Fruit fly (Drosophila melanogaster) whole organism, embryonic: ENCODE data around the gene RpS12.

Experiments used
- ATbp ChIP-seq: fragments of 200-800 bp; sonication (Bioruptor generic); optimal IDR thresholded peaks from 2 replicates; lab custom pipeline; 2017; ENCODE audit warnings: missing biosample characterization, mild to moderate bottlenecking, missing genetic modification characterization, missing genetic modification reagents
- Adf1 ChIP-seq: fragments of 200-800 bp; sonication (Bioruptor generic); IDR thresholded peaks from 2 replicates; pipeline ENCODE4 v1.3.6; 2022; ENCODE audit warnings: missing biosample characterization, missing genetic modification characterization
- B-H2 ChIP-seq: fragments of 200-800 bp; sonication (Bioruptor generic); optimal IDR thresholded peaks from 2 replicates; lab custom pipeline; 2018; ENCODE audit warnings: missing biosample characterization, mild to moderate bottlenecking, missing genetic modification characterization
- BEAF-32 ChIP-seq: fragments of 200-800 bp; sonication (Bioruptor generic); optimal IDR thresholded peaks from 3 replicates; lab custom pipeline; 2017; ENCODE audit warnings: missing biosample characterization, missing genetic modification characterization, mild to moderate bottlenecking, moderate library complexity, missing genetic modification reagents
- CG10267 ChIP-seq: fragments of 200-800 bp; sonication (Bioruptor generic); optimal IDR thresholded peaks from 2 replicates; lab custom pipeline; 2018; ENCODE audit warnings: missing biosample characterization, mild to moderate bottlenecking, missing genetic modification characterization, moderate library complexity
- CG12659 ChIP-seq: fragments of 200-800 bp; sonication (Bioruptor generic); optimal IDR thresholded peaks from 3 replicates; lab custom pipeline; 2017; ENCODE audit warnings: mild to moderate bottlenecking, missing biosample characterization, missing genetic modification reagents, missing genetic modification characterization
- CG15269 ChIP-seq: fragments of 200-800 bp; sonication (Bioruptor generic); optimal IDR thresholded peaks from 2 replicates; lab custom pipeline; 2018; ENCODE audit warnings: missing biosample characterization, mild to moderate bottlenecking, missing genetic modification characterization, moderate library complexity
- CG1603 ChIP-seq: fragments of 200-800 bp; sonication (Bioruptor generic); optimal IDR thresholded peaks from 2 replicates; lab custom pipeline; 2019; ENCODE audit warnings: missing biosample characterization, mild to moderate bottlenecking, missing genetic modification characterization, moderate library complexity
- CG16813 ChIP-seq: fragments of 200-800 bp; sonication (Bioruptor generic); IDR thresholded peaks from 3 replicates; pipeline ENCODE4 v1.3.6; 2022; ENCODE audit warnings: missing biosample characterization, missing genetic modification characterization; ENCODE audit not compliant: partially characterized antibody
- CG17186 ChIP-seq: fragments of 200-800 bp; sonication (Bioruptor generic); optimal IDR thresholded peaks from 3 replicates; lab custom pipeline; 2017; ENCODE audit warnings: missing biosample characterization, missing genetic modification reagents, missing genetic modification characterization
- CG2199 ChIP-seq: fragments of 200-800 bp; sonication (Bioruptor generic); IDR thresholded peaks from 3 replicates; pipeline ENCODE4 v1.3.6; 2022; ENCODE audit warnings: missing biosample characterization, missing genetic modification characterization
- CG2678 ChIP-seq: fragments of 200-800 bp; sonication (Bioruptor generic); optimal IDR thresholded peaks from 3 replicates; lab custom pipeline; 2019; ENCODE audit warnings: missing biosample characterization, mild to moderate bottlenecking, missing genetic modification characterization, moderate library complexity
- CG31365 ChIP-seq: fragments of 200-800 bp; sonication (Bioruptor generic); optimal IDR thresholded peaks from 2 replicates; lab custom pipeline; 2018; ENCODE audit warnings: missing biosample characterization, mild to moderate bottlenecking, missing genetic modification characterization
- CG32767 ChIP-seq: fragments of 200-800 bp; sonication (Bioruptor generic); IDR thresholded peaks from 2 replicates; pipeline ENCODE4 v1.3.6; 2022; ENCODE audit warnings: missing biosample characterization, missing genetic modification characterization
- CG4617 ChIP-seq: fragments of 200-800 bp; sonication (Bioruptor generic); optimal IDR thresholded peaks from 3 replicates; lab custom pipeline; 2016; ENCODE audit warnings: missing biosample characterization, missing genetic modification characterization, borderline replicate concordance
- CG6683 ChIP-seq: fragments of 200-800 bp; sonication (Bioruptor generic); optimal IDR thresholded peaks from 2 replicates; lab custom pipeline; 2017; ENCODE audit warnings: missing biosample characterization, mild to moderate bottlenecking, missing genetic modification characterization, missing genetic modification reagents
- CG8290 ChIP-seq, 3 experiments: fragments of 200-800 bp; sonication (Bioruptor generic); optimal IDR thresholded peaks; 2 replicates each; lab custom pipeline; 2016 to 2019; ENCODE audit warnings: missing biosample characterization in 3 of 3, missing genetic modification characterization in 3 of 3, mild to moderate bottlenecking in 2 of 3, moderate library complexity in 1 of 3
- CG8924 ChIP-seq: fragments of 200-800 bp; optimal IDR thresholded peaks from 3 replicates; lab custom pipeline; 2019; ENCODE audit warnings: missing biosample characterization, mild to moderate bottlenecking, missing genetic modification characterization, moderate library complexity
- CG9932 ChIP-seq: fragments of 200-800 bp; sonication (Bioruptor generic); IDR thresholded peaks from 2 replicates; pipeline ENCODE4 v1.3.6; 2022; ENCODE audit warnings: missing biosample characterization, missing genetic modification characterization
- D ChIP-seq, 2 experiments: fragments of 200-800 bp in 1 of 2; fragments of >200 bp in 1 of 2; sonication (Bioruptor generic) in 1 of 2; optimal IDR thresholded peaks; 2 replicates in 1 of 2; 3 replicates in 1 of 2; lab custom pipeline; 2017; ENCODE audit warnings: mild to moderate bottlenecking in 1 of 2, missing biosample characterization in 1 of 2, missing genetic modification characterization in 1 of 2, missing genetic modification reagents in 1 of 2
- Dbx ChIP-seq: fragments of 200-800 bp; sonication (Bioruptor generic); IDR thresholded peaks from 3 replicates; pipeline ENCODE4 v1.3.6; 2022; ENCODE audit warnings: missing biosample characterization, missing genetic modification characterization
- Dip3 ChIP-seq: fragments of 200-800 bp; sonication (Bioruptor generic); optimal IDR thresholded peaks from 3 replicates; lab custom pipeline; 2016; ENCODE audit warnings: missing biosample characterization, missing genetic modification characterization
- Dp ChIP-seq: fragments of 200-800 bp; sonication (Bioruptor generic); optimal IDR thresholded peaks from 2 replicates; lab custom pipeline; 2018; ENCODE audit warnings: missing biosample characterization, mild to moderate bottlenecking, missing genetic modification characterization, moderate library complexity
- E2f2 ChIP-seq: fragments of 200-800 bp; sonication (Bioruptor generic); IDR thresholded peaks from 2 replicates; pipeline ENCODE4 v1.3.6; 2022; ENCODE audit warnings: missing biosample characterization, missing genetic modification characterization
- HLH4C ChIP-seq: fragments of 200-800 bp; sonication (Bioruptor generic); IDR thresholded peaks from 3 replicates; pipeline ENCODE4 v1.3.6; 2022; ENCODE audit warnings: missing biosample characterization, missing genetic modification characterization; ENCODE audit not compliant: partially characterized antibody
- Hr78 ChIP-seq, 2 experiments: fragments of 200-800 bp in 1 of 2; fragments of >200 bp in 1 of 2; sonication (Bioruptor generic) in 1 of 2; optimal IDR thresholded peaks; 2 replicates each; lab custom pipeline; 2017 to 2019; ENCODE audit warnings: missing biosample characterization in 2 of 2, missing genetic modification characterization in 2 of 2, mild to moderate bottlenecking in 1 of 2, moderate library complexity in 1 of 2
- Kr ChIP-seq: fragments of 200-800 bp; sonication (Bioruptor generic); optimal IDR thresholded peaks from 2 replicates; lab custom pipeline; 2017; ENCODE audit warnings: missing biosample characterization, mild to moderate bottlenecking, missing genetic modification characterization
- Med ChIP-seq: fragments of 200-800 bp; sonication (Bioruptor generic); peaks from one replicate; lab custom pipeline; 2016; ENCODE audit warnings: missing biosample characterization, missing genetic modification characterization, mild to moderate bottlenecking, inconsistent platforms, moderate library complexity
- Rfx ChIP-seq: fragments of 200-800 bp; sonication (Bioruptor generic); IDR thresholded peaks from 2 replicates; pipeline ENCODE4 v1.3.6; 2022; ENCODE audit warnings: missing biosample characterization, missing genetic modification characterization
- Scr ChIP-seq: fragments of 200-800 bp; sonication (Bioruptor generic); IDR thresholded peaks from 2 replicates; pipeline ENCODE4 v1.3.6; 2022; ENCODE audit warnings: missing biosample characterization, missing genetic modification characterization; ENCODE audit not compliant: partially characterized antibody
- Stat92E ChIP-seq, 3 experiments: fragments of >200 bp in 2 of 3; fragments of 200-800 bp in 1 of 3; sonication (Bioruptor generic) in 1 of 3; optimal IDR thresholded peaks; 2 replicates each; lab custom pipeline; 2017 to 2019; ENCODE audit warnings: missing biosample characterization in 3 of 3, missing genetic modification characterization in 3 of 3, mild to moderate bottlenecking in 1 of 3, moderate library complexity in 1 of 3
- chn ChIP-seq: fragments of 200-800 bp; sonication (Bioruptor generic); optimal IDR thresholded peaks from 2 replicates; lab custom pipeline; 2016; ENCODE audit warnings: missing biosample characterization, missing genetic modification characterization
- dm ChIP-seq: fragments of 200-800 bp; sonication (Bioruptor generic); optimal IDR thresholded peaks from 3 replicates; lab custom pipeline; 2016; ENCODE audit warnings: missing biosample characterization, missing genetic modification characterization
- grn ChIP-seq: fragments of 200-800 bp; sonication (Bioruptor generic); optimal IDR thresholded peaks from 3 replicates; lab custom pipeline; 2017; ENCODE audit warnings: missing biosample characterization, missing genetic modification characterization
- phol ChIP-seq: fragments of 200-800 bp; sonication (Bioruptor generic); optimal IDR thresholded peaks from 3 replicates; lab custom pipeline; 2018; ENCODE audit warnings: missing biosample characterization, mild to moderate bottlenecking, missing genetic modification characterization, moderate library complexity
- pzg ChIP-seq: fragments of 200-800 bp; sonication (Bioruptor generic); optimal IDR thresholded peaks from 3 replicates; lab custom pipeline; 2018; ENCODE audit warnings: missing biosample characterization, mild to moderate bottlenecking, missing genetic modification characterization, moderate library complexity
- salm ChIP-seq: fragments of 200-800 bp; sonication (Bioruptor generic); optimal IDR thresholded peaks from 2 replicates; lab custom pipeline; 2018; ENCODE audit warnings: missing biosample characterization, mild to moderate bottlenecking, missing genetic modification characterization
- schlank ChIP-seq: fragments of 200-800 bp; sonication (Bioruptor generic); optimal IDR thresholded peaks from 2 replicates; lab custom pipeline; 2018; ENCODE audit warnings: missing biosample characterization, mild to moderate bottlenecking, missing genetic modification characterization
- sd ChIP-seq: fragments of 200-800 bp; sonication (Bioruptor generic); optimal IDR thresholded peaks from 3 replicates; lab custom pipeline; 2018; ENCODE audit warnings: missing biosample characterization, mild to moderate bottlenecking, missing genetic modification characterization, moderate library complexity
- sim ChIP-seq: fragments of 200-800 bp; sonication (Bioruptor generic); IDR thresholded peaks from 2 replicates; pipeline ENCODE4 v1.3.6; 2022; ENCODE audit warnings: missing biosample characterization, missing genetic modification characterization
- slbo ChIP-seq: fragments of 200-800 bp; sonication (Bioruptor generic); IDR thresholded peaks from 2 replicates; pipeline ENCODE4 v1.3.6; 2022; ENCODE audit warnings: missing biosample characterization, missing genetic modification characterization
- slp2 ChIP-seq: fragments of 200-800 bp; sonication (Bioruptor generic); optimal IDR thresholded peaks from 2 replicates; lab custom pipeline; 2016; ENCODE audit warnings: missing biosample characterization, missing genetic modification characterization
- sna ChIP-seq: fragments of 200-800 bp; sonication (Bioruptor generic); IDR thresholded peaks from 2 replicates; pipeline ENCODE4 v1.3.6; 2022; ENCODE audit warnings: missing biosample characterization, missing genetic modification characterization; ENCODE audit not compliant: partially characterized antibody
- sob ChIP-seq: fragments of 200-800 bp; sonication (Bioruptor generic); IDR thresholded peaks from 2 replicates; pipeline ENCODE4 v1.3.6; 2022; ENCODE audit warnings: missing biosample characterization, missing genetic modification characterization
- ssp ChIP-seq: fragments of 200-800 bp; sonication (Bioruptor generic); IDR thresholded peaks from 2 replicates; pipeline ENCODE4 v1.3.6; 2022; ENCODE audit warnings: missing biosample characterization, missing genetic modification characterization
- toy ChIP-seq: fragments of 200-800 bp; sonication (Bioruptor generic); IDR thresholded peaks from 2 replicates; pipeline ENCODE4 v1.3.6; 2022; ENCODE audit warnings: missing biosample characterization, missing genetic modification characterization
- trem ChIP-seq: fragments of 200-800 bp; optimal IDR thresholded peaks from 3 replicates; lab custom pipeline; 2019; ENCODE audit warnings: missing biosample characterization, mild to moderate bottlenecking, missing genetic modification characterization, moderate library complexity

The RpS12 gene

DNA sequence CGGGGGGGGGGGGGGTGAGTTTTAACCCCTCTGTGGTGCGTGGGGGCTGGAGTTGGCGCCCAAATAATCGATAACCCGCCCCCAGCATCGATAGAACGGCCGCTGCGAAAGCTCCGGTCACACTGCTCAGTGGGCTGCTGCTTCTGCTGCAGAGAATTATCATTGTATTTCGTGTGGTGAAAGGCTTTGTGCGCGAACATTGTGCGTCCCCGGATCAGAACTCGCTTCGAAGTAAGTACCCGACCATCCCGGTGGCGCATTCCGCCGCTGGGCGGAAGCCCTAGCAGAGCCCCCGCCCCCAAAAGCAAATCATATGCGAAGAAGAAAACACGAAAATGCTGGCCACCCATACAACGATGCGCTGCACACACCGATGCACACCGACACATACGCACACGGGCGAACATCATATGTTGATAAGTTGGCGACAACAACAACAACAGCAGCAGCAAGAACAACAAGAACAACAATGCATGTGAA, 21.2 kb downstream of the RpS12 start, which contains the start of gene Syx13 (continued):
- no peak for TF ChIP-seq ATbp (GFP tag; lab: Kevin White, UChicago)
- peak; percentile 21 for TF ChIP-seq CG8924
- TF ChIP-seq slbo: 0 out of 2 replicates have a peak, but pooled peaks have one; percentile 23
- no peak for TF ChIP-seq CG31365 (tag; lab: Kevin White, UChicago)
- no peak; the same call in 1 of the 2 replicates for TF ChIP-seq CG9932 (GFP tag; lab: Robert Waterston, UW)
- TF ChIP-seq sd (tag; lab: Kevin White, UChicago): peak; percentile 86
- TF ChIP-seq chn (GFP tag; lab: Kevin White, UChicago): peak; percentile 53
- peak; percentile 78 for TF ChIP-seq Adf1 (GFP tag; lab: Robert Waterston, UW)
- peak; percentile 77 for TF ChIP-seq Scr (GFP tag; lab: Robert Waterston, UW)
- peak; percentile 13 for TF ChIP-seq B-H2 (GFP tag; lab: Kevin White, UChicago)
- TF ChIP-seq salm: peak; percentile 3
- TF ChIP-seq CG2678 (tag; lab: Kevin White, UChicago): peak; percentile 45
- no peak for TF ChIP-seq D (optimal IDR thresholded peaks at IDR 0.05; lab: Kevin White, UChicago)
- no peak for TF ChIP-seq D (GFP tag; optimal IDR thresholded peaks at IDR 0.05; lab: Kevin White, UChicago)
- peak; percentile 84 for TF ChIP-seq CG12659
- TF ChIP-seq sim (GFP tag; lab: Robert Waterston, UW): no peak
- TF ChIP-seq CG15269 (tag; lab: Kevin White, UChicago): no peak
- peak; percentile 84 for TF ChIP-seq BEAF-32
- TF ChIP-seq sna: peak; percentile 78
- TF ChIP-seq CG10267 (tag; lab: Kevin White, UChicago): peak; percentile 41
- TF ChIP-seq HLH4C (GFP tag; lab: Robert Waterston, UW): peak; percentile 81
- TF ChIP-seq CG2199: peak; percentile 71; the same call in 1 of the 3 replicates
- no peak for TF ChIP-seq Dip3 (GFP tag; lab: Kevin White, UChicago)
- TF ChIP-seq grn: no peak
- TF ChIP-seq CG6683 (GFP tag; lab: Kevin White, UChicago): peak; percentile 40
- peak; percentile 34 for TF ChIP-seq phol
- no peak for TF ChIP-seq schlank (tag; lab: Kevin White, UChicago)
- peak; percentile 45; the same call in 1 of the 3 replicates for TF ChIP-seq Dbx (GFP tag; lab: Robert Waterston, UW)
- no peak for TF ChIP-seq slp2 (GFP tag; lab: Kevin White, UChicago)
- TF ChIP-seq CG4617: peak; percentile 84
- TF ChIP-seq CG8290 (GFP tag; optimal IDR thresholded peaks at IDR 0.05; lab: Kevin White, UChicago): no peak
- TF ChIP-seq CG8290 (tag; optimal IDR thresholded peaks at IDR 0.05; lab: Kevin White, UChicago): peak in 1 of 2 experiments; percentile 48
- TF ChIP-seq E2f2 (GFP tag; lab: Robert Waterston, UW): peak; percentile 82
- 0 out of 2 replicates have a peak, but pooled peaks have one; percentile 50 for TF ChIP-seq Rfx (GFP tag; lab: Robert Waterston, UW)
- peak; percentile 80 for TF ChIP-seq Dp (GFP tag; lab: Kevin White, UChicago)
- no peak for TF ChIP-seq Kr (GFP tag; lab: Kevin White, UChicago)
- TF ChIP-seq Hr78 (GFP tag; optimal IDR thresholded peaks at IDR 0.05; lab: Kevin White, UChicago): peak in 1 of 2 experiments; percentile 1
- peak; percentile 68 for TF ChIP-seq CG1603
- TF ChIP-seq pzg: peak; percentile 87
- TF ChIP-seq toy (GFP tag; lab: Robert Waterston, UW): no peak
- TF ChIP-seq Stat92E (GFP tag; optimal IDR thresholded peaks at IDR 0.05; lab: Kevin White, UChicago): peak in 1 of 3 experiments; percentile 21
- TF ChIP-seq CG16813 (GFP tag; lab: Robert Waterston, UW): peak; percentile 72
- peak; percentile 75 for TF ChIP-seq trem (tag; lab: Kevin White, UChicago)
- TF ChIP-seq sob: 0 out of 2 replicates have a peak, but pooled peaks have one; percentile 51
- peak; percentile 65 for TF ChIP-seq CG17186 (GFP tag; lab: Kevin White, UChicago)
- TF ChIP-seq dm (GFP tag; lab: Kevin White, UChicago): peak; percentile 26
- TF ChIP-seq CG32767 (GFP tag; lab: Robert Waterston, UW): 0 out of 2 replicates have a peak, but pooled peaks have one; percentile 22
- TF ChIP-seq ssp (GFP tag; lab: Robert Waterston, UW): 0 out of 2 replicates have a peak, but pooled peaks have one; percentile 19
- TF ChIP-seq Med (GFP tag; lab: Kevin White, UChicago): peak; percentile 79
